Fruit fly (Drosophila melanogaster) whole organism, embryonic: ENCODE data around the gene Cnot4.

Source experiments
- C15 ChIP-seq: fragments of 200-800 bp; sonication (Bioruptor generic); IDR thresholded peaks from 3 replicates; pipeline ENCODE4 v1.3.6; 2022; ENCODE audit warnings: missing biosample characterization, missing genetic modification characterization
- CG10321 ChIP-seq: fragments of 200-800 bp; sonication (Bioruptor generic); IDR thresholded peaks from 2 replicates; pipeline ENCODE4 v1.3.6; 2022; ENCODE audit warnings: missing biosample characterization, missing genetic modification characterization
- CG10959 ChIP-seq: fragments of 200-800 bp; sonication (Bioruptor generic); IDR thresholded peaks from 2 replicates; pipeline ENCODE4 v1.3.6; 2022; ENCODE audit warnings: missing biosample characterization, missing genetic modification characterization
- CG11085 ChIP-seq: fragments of 200-800 bp; sonication (Bioruptor generic); IDR thresholded peaks from 2 replicates; pipeline ENCODE4 v1.3.6; 2022; ENCODE audit warnings: missing biosample characterization, missing genetic modification characterization
- CG11723 ChIP-seq: fragments of 200-800 bp; sonication (Bioruptor generic); optimal IDR thresholded peaks from 2 replicates; lab custom pipeline; 2017; ENCODE audit warnings: missing biosample characterization, mild to moderate bottlenecking, missing genetic modification characterization
- CG12071 ChIP-seq: fragments of 200-800 bp; sonication (Bioruptor generic); optimal IDR thresholded peaks from 3 replicates; lab custom pipeline; 2018; ENCODE audit warnings: missing biosample characterization, mild to moderate bottlenecking, missing genetic modification characterization
- CG1233 ChIP-seq: fragments of 200-800 bp; sonication (Bioruptor generic); optimal IDR thresholded peaks from 4 replicates; lab custom pipeline; 2018; ENCODE audit warnings: missing biosample characterization, mild to moderate bottlenecking, missing genetic modification characterization
- CG14441 ChIP-seq: fragments of 200-800 bp; sonication (Bioruptor generic); IDR thresholded peaks from 2 replicates; pipeline ENCODE4 v1.3.6; 2022; ENCODE audit warnings: missing biosample characterization, missing genetic modification characterization
- CG1602 ChIP-seq: fragments of 200-800 bp; sonication (Bioruptor generic); optimal IDR thresholded peaks from 3 replicates; lab custom pipeline; 2016; ENCODE audit warnings: missing biosample characterization, missing genetic modification characterization
- CG30431 ChIP-seq: fragments of 200-800 bp; sonication (Bioruptor generic); optimal IDR thresholded peaks from 2 replicates; lab custom pipeline; 2017; ENCODE audit warnings: missing biosample characterization, missing genetic modification characterization
- CG3065 ChIP-seq: fragments of 200-800 bp; sonication (Bioruptor generic); optimal IDR thresholded peaks from 2 replicates; lab custom pipeline; 2016; ENCODE audit warnings: missing biosample characterization, missing genetic modification characterization
- CG31441 ChIP-seq: fragments of 200-800 bp; sonication (Bioruptor generic); IDR thresholded peaks from 2 replicates; pipeline ENCODE4 v1.3.6; 2022; ENCODE audit warnings: missing biosample characterization, missing genetic modification characterization
- CG3163 ChIP-seq: fragments of 200-800 bp; sonication (Bioruptor generic); optimal IDR thresholded peaks from 3 replicates; lab custom pipeline; 2016; ENCODE audit warnings: missing biosample characterization, missing genetic modification characterization
- CG34422 ChIP-seq: fragments of 200-800 bp; sonication (Bioruptor generic); IDR thresholded peaks from 3 replicates; pipeline ENCODE4 v1.3.6; 2022; ENCODE audit warnings: missing biosample characterization, missing genetic modification characterization
- CG6683 ChIP-seq: fragments of 200-800 bp; sonication (Bioruptor generic); optimal IDR thresholded peaks from 2 replicates; lab custom pipeline; 2017; ENCODE audit warnings: missing biosample characterization, mild to moderate bottlenecking, missing genetic modification characterization, missing genetic modification reagents
- CG6689 ChIP-seq: fragments of 200-800 bp; sonication (Bioruptor generic); IDR thresholded peaks from 2 replicates; pipeline ENCODE4 v1.3.6; 2022; ENCODE audit warnings: missing biosample characterization, missing genetic modification characterization
- CG7745 ChIP-seq: fragments of 200-800 bp; sonication (Bioruptor generic); optimal IDR thresholded peaks from 2 replicates; lab custom pipeline; 2018; ENCODE audit warnings: missing biosample characterization, mild to moderate bottlenecking, missing genetic modification characterization, moderate library complexity
- CG7786 ChIP-seq: fragments of 200-800 bp; sonication (Bioruptor generic); optimal IDR thresholded peaks from 2 replicates; lab custom pipeline; 2016; ENCODE audit warnings: missing biosample characterization, missing genetic modification characterization
- CG7987 ChIP-seq: fragments of 200-800 bp; sonication (Bioruptor generic); optimal IDR thresholded peaks from 2 replicates; lab custom pipeline; 2018; ENCODE audit warnings: missing biosample characterization, mild to moderate bottlenecking, missing genetic modification characterization, moderate library complexity
- CG8359 ChIP-seq: fragments of 200-800 bp; sonication (Bioruptor generic); optimal IDR thresholded peaks from 2 replicates; lab custom pipeline; 2017; ENCODE audit warnings: missing biosample characterization, mild to moderate bottlenecking, missing genetic modification characterization, borderline replicate concordance
- CG9727 ChIP-seq: fragments of 200-800 bp; sonication (Bioruptor generic); optimal IDR thresholded peaks from 3 replicates; lab custom pipeline; 2017; ENCODE audit warnings: missing biosample characterization, mild to moderate bottlenecking, missing genetic modification characterization
- CrebB ChIP-seq: fragments of 200-800 bp; sonication (Bioruptor generic); optimal IDR thresholded peaks from 3 replicates; lab custom pipeline; 2018; ENCODE audit warnings: missing biosample characterization, mild to moderate bottlenecking, missing genetic modification characterization
- Dip3 ChIP-seq: fragments of 200-800 bp; sonication (Bioruptor generic); optimal IDR thresholded peaks from 3 replicates; lab custom pipeline; 2016; ENCODE audit warnings: missing biosample characterization, missing genetic modification characterization
- Gug ChIP-seq: fragments of 200-800 bp; sonication (Bioruptor generic); IDR thresholded peaks from 4 replicates; pipeline ENCODE4 v1.3.6; 2022; ENCODE audit warnings: missing biosample characterization, missing genetic modification characterization
- Hmr ChIP-seq: fragments of 200-800 bp; sonication (Bioruptor generic); optimal IDR thresholded peaks from 3 replicates; lab custom pipeline; 2017; ENCODE audit warnings: mild to moderate bottlenecking, missing biosample characterization, missing genetic modification reagents, missing genetic modification characterization
- Kr ChIP-seq: fragments of 200-800 bp; sonication (Bioruptor generic); optimal IDR thresholded peaks from 2 replicates; lab custom pipeline; 2017; ENCODE audit warnings: missing biosample characterization, mild to moderate bottlenecking, missing genetic modification characterization
- Med ChIP-seq: fragments of 200-800 bp; sonication (Bioruptor generic); peaks from one replicate; lab custom pipeline; 2016; ENCODE audit warnings: missing biosample characterization, missing genetic modification characterization, mild to moderate bottlenecking, inconsistent platforms, moderate library complexity
- Optix ChIP-seq: fragments of 200-800 bp; sonication (Bioruptor generic); IDR thresholded peaks from 3 replicates; pipeline ENCODE4 v1.3.6; 2022; ENCODE audit warnings: missing biosample characterization, missing genetic modification characterization
- Ptx1 ChIP-seq: fragments of 200-800 bp; sonication (Bioruptor generic); IDR thresholded peaks from 2 replicates; pipeline ENCODE4 v1.3.6; 2022; ENCODE audit warnings: missing biosample characterization, missing genetic modification characterization
- Tbp ChIP-seq: fragments of >200 bp; optimal IDR thresholded peaks from 2 replicates; lab custom pipeline; 2018; ENCODE audit warnings: missing biosample characterization, missing genetic modification characterization
- Xrp1 ChIP-seq: fragments of 200-800 bp; sonication (Bioruptor generic); IDR thresholded peaks from 2 replicates; pipeline ENCODE4 v1.3.6; 2022; ENCODE audit warnings: missing biosample characterization, missing genetic modification characterization
- aop ChIP-seq: fragments of 200-800 bp; sonication (Bioruptor generic); IDR thresholded peaks from 2 replicates; pipeline ENCODE4 v1.3.6; 2022; ENCODE audit warnings: missing biosample characterization, missing genetic modification characterization
- cwo ChIP-seq: fragments of 200-800 bp; sonication (Bioruptor generic); optimal IDR thresholded peaks from 3 replicates; lab custom pipeline; 2017; ENCODE audit warnings: missing biosample characterization, missing genetic modification characterization, mild to moderate bottlenecking, moderate library complexity, missing genetic modification reagents
- dimm ChIP-seq: fragments of 200-800 bp; sonication (Bioruptor generic); IDR thresholded peaks from 2 replicates; pipeline ENCODE4 v1.3.6; 2022; ENCODE audit warnings: missing biosample characterization, missing genetic modification characterization
- eyg ChIP-seq: fragments of 200-800 bp; sonication (Bioruptor generic); optimal IDR thresholded peaks from 3 replicates; lab custom pipeline; 2016; ENCODE audit warnings: missing biosample characterization, missing genetic modification characterization
- fd96Cb ChIP-seq: fragments of 200-800 bp; sonication (Bioruptor generic); optimal IDR thresholded peaks from 2 replicates; lab custom pipeline; 2018; ENCODE audit warnings: missing biosample characterization, mild to moderate bottlenecking, missing genetic modification characterization, moderate library complexity
- gcm2 ChIP-seq: fragments of 200-800 bp; sonication (Bioruptor generic); optimal IDR thresholded peaks from 2 replicates; lab custom pipeline; 2016; ENCODE audit warnings: missing biosample characterization, missing genetic modification characterization
- kah ChIP-seq: fragments of 200-800 bp; sonication (Bioruptor generic); optimal IDR thresholded peaks from 2 replicates; lab custom pipeline; 2018; ENCODE audit warnings: missing biosample characterization, mild to moderate bottlenecking, missing genetic modification characterization
- lab ChIP-seq: fragments of 200-800 bp; sonication (Bioruptor generic); optimal IDR thresholded peaks from 3 replicates; lab custom pipeline; 2017; ENCODE audit warnings: missing biosample characterization, missing genetic modification characterization, mild to moderate bottlenecking, moderate library complexity, missing genetic modification reagents
- nerfin-1 ChIP-seq: fragments of 200-800 bp; sonication (Bioruptor generic); optimal IDR thresholded peaks from 3 replicates; lab custom pipeline; 2019; ENCODE audit warnings: missing biosample characterization, mild to moderate bottlenecking, missing genetic modification characterization, moderate library complexity
- otp ChIP-seq: fragments of 200-800 bp; sonication (Bioruptor generic); IDR thresholded peaks from 3 replicates; pipeline ENCODE4, ENCODE4 v1.3.6; 2022; ENCODE audit warnings: missing biosample characterization, missing genetic modification characterization
- p53 ChIP-seq: fragments of 200-800 bp; sonication (Bioruptor generic); optimal IDR thresholded peaks from 2 replicates; lab custom pipeline; 2016; ENCODE audit warnings: missing biosample characterization, missing genetic modification characterization
- pan ChIP-seq, 4 experiments: fragments of >200 bp in 3 of 4; fragments of 200-800 bp in 1 of 4; sonication (Bioruptor generic) in 1 of 4; optimal IDR thresholded peaks in 3 of 4; IDR thresholded peaks in 1 of 4; 2 replicates each; pipeline versions ENCODE4 v1.3.6 to Lab custom; 2017 to 2022; ENCODE audit warnings: missing biosample characterization in 2 of 4, missing genetic modification characterization in 2 of 4, mixed read lengths in 1 of 4
- pho ChIP-seq: fragments of 200-800 bp; sonication (Bioruptor generic); optimal IDR thresholded peaks from 2 replicates; lab custom pipeline; 2016; ENCODE audit warnings: missing biosample characterization, missing genetic modification characterization
- pnt ChIP-seq: fragments of 200-800 bp; sonication (Bioruptor generic); optimal IDR thresholded peaks from 3 replicates; lab custom pipeline; 2016; ENCODE audit warnings: missing biosample characterization, missing genetic modification characterization
- pros ChIP-seq: fragments of 200-800 bp; sonication (Bioruptor generic); optimal IDR thresholded peaks from 3 replicates; lab custom pipeline; 2019; ENCODE audit warnings: missing biosample characterization, mild to moderate bottlenecking, missing genetic modification characterization, moderate library complexity
- sd ChIP-seq: fragments of 200-800 bp; sonication (Bioruptor generic); optimal IDR thresholded peaks from 3 replicates; lab custom pipeline; 2018; ENCODE audit warnings: missing biosample characterization, mild to moderate bottlenecking, missing genetic modification characterization, moderate library complexity
- shn ChIP-seq: fragments of 200-800 bp; sonication (Bioruptor generic); optimal IDR thresholded peaks from 3 replicates; lab custom pipeline; 2016; ENCODE audit warnings: missing biosample characterization, missing genetic modification characterization
- stwl ChIP-seq: fragments of 200-800 bp; sonication (Bioruptor generic); optimal IDR thresholded peaks from 3 replicates; lab custom pipeline; 2018; ENCODE audit warnings: missing biosample characterization, mild to moderate bottlenecking, missing genetic modification characterization, moderate library complexity
- tin ChIP-seq: fragments of 200-800 bp; sonication (Bioruptor generic); optimal IDR thresholded peaks from 3 replicates; lab custom pipeline; 2016; ENCODE audit warnings: missing biosample characterization, missing genetic modification characterization
- tup ChIP-seq: fragments of 200-800 bp; sonication (Bioruptor generic); optimal IDR thresholded peaks from 2 replicates; lab custom pipeline; 2016; ENCODE audit warnings: missing biosample characterization, mild to moderate bottlenecking, missing genetic modification characterization, moderate library complexity
- vvl ChIP-seq: fragments of 200-800 bp; sonication (Bioruptor generic); IDR thresholded peaks from 2 replicates; pipeline ENCODE4 v1.3.6; 2022; ENCODE audit warnings: missing biosample characterization, missing genetic modification characterization

Cnot4 gene

DNA sequence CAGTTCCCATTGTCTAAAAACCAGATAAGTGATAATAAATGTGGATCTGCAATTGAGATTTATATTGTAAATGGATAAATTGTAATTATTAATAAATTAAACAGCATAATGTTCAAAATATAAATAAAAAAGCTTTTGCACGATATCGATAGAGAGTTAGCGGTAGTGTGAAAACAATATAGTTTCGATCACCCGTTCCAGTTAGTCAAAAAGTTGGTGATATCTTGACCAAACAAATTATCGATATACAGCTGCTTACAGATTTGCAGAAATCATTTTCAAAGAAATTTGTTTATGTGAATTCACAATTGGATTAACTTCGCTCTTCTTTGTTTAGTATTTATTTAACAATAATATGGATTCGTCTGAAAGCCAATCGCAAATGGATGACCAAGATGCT, 42.7 kb downstream of the Cnot4 start, which contains the start of gene Nse4 (continued):
- TF ChIP-seq CG12071 (GFP tag; lab: Kevin White, UChicago) (no peak), CG8359 (GFP tag; lab: Kevin White, UChicago) (no peak), Kr (GFP tag; lab: Kevin White, UChicago) (no peak), Optix (no peak), tin (GFP tag; lab: Kevin White, UChicago) (no peak), Hmr (GFP tag; lab: Kevin White, UChicago) (no peak), pho (GFP tag; lab: Kevin White, UChicago) (no peak), CG1233 (GFP tag; lab: Kevin White, UChicago) (no peak), CG7745 (no peak), Dip3 (no peak), CG7786 (GFP tag; lab: Kevin White, UChicago) (no peak), CG11723 (GFP tag; lab: Kevin White, UChicago) (no peak), stwl (tag; lab: Kevin White, UChicago) (peak; percentile 79), CG6689 (no peak), dimm (GFP tag; lab: Robert Waterston, UW) (no peak), kah (GFP tag; lab: Kevin White, UChicago) (no peak), Xrp1 (GFP tag; lab: Robert Waterston, UW) (no peak), Tbp (GFP tag; lab: Kevin White, UChicago) (no peak), CG3163 (GFP tag; lab: Kevin White, UChicago) (no peak), lab (no peak), tup (GFP tag; lab: Kevin White, UChicago) (no peak), CG34422 (GFP tag; lab: Robert Waterston, UW) (no peak), cwo (GFP tag; lab: Kevin White, UChicago) (no peak), CG3065 (GFP tag; lab: Kevin White, UChicago) (no peak), CG9727 (GFP tag; lab: Kevin White, UChicago) (no peak), CG10959 (no peak), otp (GFP tag; lab: Robert Waterston, UW) (no peak), Ptx1 (GFP tag; lab: Robert Waterston, UW) (no peak), Gug (no peak), CG7987 (GFP tag; lab: Kevin White, UChicago) (no peak), CrebB (tag; lab: Kevin White, UChicago) (no peak), C15 (no peak), pros (GFP tag; lab: Kevin White, UChicago) (no peak), CG14441 (GFP tag; lab: Robert Waterston, UW) (no peak), shn (no peak), aop (GFP tag; lab: Robert Waterston, UW) (no peak), pnt (GFP tag; lab: Kevin White, UChicago) (no peak), gcm2 (GFP tag; lab: Kevin White, UChicago) (no peak), Med (GFP tag; lab: Kevin White, UChicago) (no peak), CG31441 (GFP tag; lab: Robert Waterston, UW) (no peak), sd (tag; lab: Kevin White, UChicago) (no peak), CG11085 (GFP tag; lab: Robert Waterston, UW) (no peak), fd96Cb (no peak), CG10321 (GFP tag; lab: Robert Waterston, UW) (no peak), eyg (GFP tag; lab: Kevin White, UChicago) (no peak), CG1602 (GFP tag; lab: Kevin White, UChicago) (no peak), nerfin-1 (tag; lab: Kevin White, UChicago) (no peak), CG6683 (GFP tag; lab: Kevin White, UChicago) (no peak), vvl (GFP tag; lab: Robert Waterston, UW) (no peak), CG30431 (GFP tag; lab: Kevin White, UChicago) (no peak), p53 (GFP tag; lab: Kevin White, UChicago) (no peak), pan (optimal IDR thresholded peaks at IDR 0.05; lab: Kevin White, UChicago) (no peak), pan (GFP tag; optimal IDR thresholded peaks at IDR 0.05 in 1 of 2, IDR thresholded peaks at IDR 0.05 in 1 of 2) (no peak)
